Worm (Caenorhabditis elegans) whole organism, late embryonic: ENCODE results near the gene clec-88.

Experiments
- C38D4.7 ChIP-seq: fragments of 200-800 bp; sonication (Bioruptor generic); optimal IDR thresholded peaks from 2 replicates; lab custom pipeline; 2018; ENCODE audit warnings: mild to moderate bottlenecking, missing genetic modification characterization, moderate library complexity, missing compliant biosample characterization
- F13H6.1 ChIP-seq: sonication (generic microtip); optimal IDR thresholded peaks from 2 replicates; lab custom pipeline; 2016; ENCODE audit warnings: missing genetic modification characterization, missing compliant biosample characterization
- K09A11.1 ChIP-seq: sonication (generic microtip); optimal IDR thresholded peaks from 2 replicates; lab custom pipeline; 2017; ENCODE audit warnings: antibody characterized with exemption, mild to moderate bottlenecking, missing genetic modification characterization, missing compliant biosample characterization; ENCODE audit not compliant: insufficient read depth
- T23F11.4 ChIP-seq: fragments of 200-800 bp; sonication (Bioruptor generic); optimal IDR thresholded peaks from 2 replicates; lab custom pipeline; 2018; ENCODE audit warnings: mild to moderate bottlenecking, missing genetic modification characterization, missing compliant biosample characterization
- Y22D7AL.16 ChIP-seq: sonication (generic microtip); optimal IDR thresholded peaks from 2 replicates; lab custom pipeline; 2016; ENCODE audit warnings: missing genetic modification characterization, missing compliant biosample characterization
- ceh-14 ChIP-seq: sonication (generic microtip); optimal IDR thresholded peaks from 2 replicates; lab custom pipeline; 2016; ENCODE audit warnings: missing genotype, missing genetic modification characterization, missing compliant biosample characterization
- ceh-22 ChIP-seq: sonication (generic microtip); optimal IDR thresholded peaks from 2 replicates; lab custom pipeline; 2017; ENCODE audit warnings: missing biosample characterization, missing genetic modification characterization
- ceh-30 ChIP-seq: fragments of 150-350 bp; optimal IDR thresholded peaks from 2 replicates; lab custom pipeline; 2014; ENCODE audit warnings: missing biosample characterization, missing genetic modification characterization
- ceh-34 ChIP-seq: sonication (generic microtip); optimal IDR thresholded peaks from 2 replicates; lab custom pipeline; 2016; ENCODE audit warnings: mild to moderate bottlenecking, missing genetic modification characterization, missing compliant biosample characterization
- ceh-48 ChIP-seq: sonication (generic microtip); optimal IDR thresholded peaks from 2 replicates; lab custom pipeline; 2016; ENCODE audit warnings: missing genetic modification characterization, inconsistent platforms, missing compliant biosample characterization
- ceh-6 ChIP-seq: fragments of 200-800 bp; sonication (Bioruptor generic); optimal IDR thresholded peaks from 2 replicates; lab custom pipeline; 2018; ENCODE audit warnings: mild to moderate bottlenecking, missing genetic modification characterization, missing compliant biosample characterization
- ceh-9 ChIP-seq: sonication (generic microtip); optimal IDR thresholded peaks from 2 replicates; lab custom pipeline; 2016; ENCODE audit warnings: mild to moderate bottlenecking, missing genetic modification characterization, inconsistent platforms, missing compliant biosample characterization
- che-1 ChIP-seq: sonication (generic microtip); optimal IDR thresholded peaks from 2 replicates; lab custom pipeline; 2016; ENCODE audit warnings: mild to moderate bottlenecking, missing genetic modification characterization, missing compliant biosample characterization
- elt-2 ChIP-seq: sonication (generic microtip); optimal IDR thresholded peaks from 2 replicates; lab custom pipeline; 2016; ENCODE audit warnings: missing genetic modification reagents, missing genetic modification characterization, missing compliant biosample characterization
- elt-4 ChIP-seq: sonication (generic microtip); optimal IDR thresholded peaks from 2 replicates; lab custom pipeline; 2016; ENCODE audit warnings: missing genetic modification characterization, missing compliant biosample characterization
- ets-4 ChIP-seq: sonication (generic microtip); optimal IDR thresholded peaks from 2 replicates; lab custom pipeline; 2016; ENCODE audit warnings: missing genetic modification characterization, missing compliant biosample characterization
- eyg-1 ChIP-seq: sonication (generic microtip); optimal IDR thresholded peaks from 2 replicates; lab custom pipeline; 2016; ENCODE audit warnings: missing genotype, missing genetic modification characterization, missing compliant biosample characterization
- fax-1 ChIP-seq: sonication (generic microtip); optimal IDR thresholded peaks from 2 replicates; lab custom pipeline; 2016; ENCODE audit warnings: missing genotype, missing genetic modification characterization, missing compliant biosample characterization
- fkh-6 ChIP-seq: sonication (generic microtip); optimal IDR thresholded peaks from 2 replicates; lab custom pipeline; 2016; ENCODE audit warnings: missing genetic modification characterization, missing compliant biosample characterization
- gmeb-2 ChIP-seq: sonication (generic microtip); optimal IDR thresholded peaks from 2 replicates; lab custom pipeline; 2016; ENCODE audit warnings: missing genetic modification characterization, inconsistent platforms, missing compliant biosample characterization
- hlh-13 ChIP-seq: fragments of 200-800 bp; sonication (Bioruptor generic); optimal IDR thresholded peaks from 2 replicates; lab custom pipeline; 2018; ENCODE audit warnings: mild to moderate bottlenecking, missing genetic modification characterization, missing compliant biosample characterization
- hlh-15 ChIP-seq: sonication (generic microtip); optimal IDR thresholded peaks from 2 replicates; lab custom pipeline; 2016; ENCODE audit warnings: missing genetic modification characterization, missing compliant biosample characterization
- hlh-30 ChIP-seq: sonication (generic microtip); optimal IDR thresholded peaks from 2 replicates; lab custom pipeline; 2017; ENCODE audit warnings: antibody characterized with exemption, missing genetic modification characterization, missing compliant biosample characterization; ENCODE audit not compliant: insufficient read depth
- hlh-6 ChIP-seq: sonication (generic microtip); optimal IDR thresholded peaks from 2 replicates; lab custom pipeline; 2016; ENCODE audit warnings: missing genotype, missing genetic modification characterization, missing compliant biosample characterization
- hlh-8 ChIP-seq: sonication (generic microtip); optimal IDR thresholded peaks from 2 replicates; lab custom pipeline; 2016; ENCODE audit warnings: missing genotype, missing genetic modification characterization, missing compliant biosample characterization
- lim-6 ChIP-seq: sonication (generic microtip); optimal IDR thresholded peaks from 2 replicates; lab custom pipeline; 2016; ENCODE audit warnings: missing genetic modification characterization, missing compliant biosample characterization
- mec-3 ChIP-seq: sonication (generic microtip); optimal IDR thresholded peaks from 2 replicates; lab custom pipeline; 2016; ENCODE audit warnings: borderline replicate concordance, missing genetic modification characterization, missing compliant biosample characterization
- nfya-1 ChIP-seq: sonication (generic microtip); optimal IDR thresholded peaks from 2 replicates; lab custom pipeline; 2017; ENCODE audit warnings: missing genetic modification characterization, mild to moderate bottlenecking, missing compliant biosample characterization, antibody characterized with exemption, moderate library complexity
- npax-4 ChIP-seq: sonication (generic microtip); optimal IDR thresholded peaks from 2 replicates; lab custom pipeline; 2016; ENCODE audit warnings: missing genetic modification characterization, missing compliant biosample characterization
- odd-2 ChIP-seq: sonication (generic microtip); optimal IDR thresholded peaks from 2 replicates; lab custom pipeline; 2017; ENCODE audit warnings: antibody characterized with exemption, mild to moderate bottlenecking, missing genetic modification characterization, missing compliant biosample characterization
- pha-4 ChIP-seq: fragments of 150-350 bp; optimal IDR thresholded peaks from 2 replicates; lab custom pipeline; 2018; ENCODE audit warnings: missing biosample characterization, missing genetic modification reagents, missing genetic modification characterization
- rnt-1 ChIP-seq: sonication (generic microtip); optimal IDR thresholded peaks from 2 replicates; lab custom pipeline; 2016; ENCODE audit warnings: missing genetic modification characterization, missing compliant biosample characterization
- sdc-2 ChIP-seq: sonication (generic microtip); optimal IDR thresholded peaks from 2 replicates; lab custom pipeline; 2016; ENCODE audit warnings: missing genotype, missing genetic modification characterization, missing compliant biosample characterization
- sox-2 ChIP-seq: fragments of 200-800 bp; sonication (Bioruptor generic); IDR thresholded peaks from 2 replicates; pipeline ENCODE4 v1.3.6; 2022; ENCODE audit warnings: missing genetic modification reagents, missing genetic modification characterization, missing compliant biosample characterization
- sox-4 ChIP-seq: sonication (generic microtip); optimal IDR thresholded peaks from 2 replicates; lab custom pipeline; 2017; ENCODE audit warnings: mild to moderate bottlenecking, missing genetic modification characterization, inconsistent platforms, missing compliant biosample characterization
- ttx-3 ChIP-seq: sonication (generic microtip); optimal IDR thresholded peaks from 2 replicates; lab custom pipeline; 2016; ENCODE audit warnings: missing genetic modification reagents, missing genetic modification characterization, missing compliant biosample characterization
- zip-5 ChIP-seq: sonication (generic microtip); optimal IDR thresholded peaks from 2 replicates; lab custom pipeline; 2016; ENCODE audit warnings: missing genetic modification characterization, missing compliant biosample characterization

clec-88 gene

ce11 chrII:6373361-6373760, 7.8 kb downstream of the clec-88 start:
- no peak for TF ChIP-seq T23F11.4 (GFP tag; lab: Kevin White, UChicago)
- TF ChIP-seq Y22D7AL.16 (tag; lab: Kevin White, UChicago), result no peak

DNA sequence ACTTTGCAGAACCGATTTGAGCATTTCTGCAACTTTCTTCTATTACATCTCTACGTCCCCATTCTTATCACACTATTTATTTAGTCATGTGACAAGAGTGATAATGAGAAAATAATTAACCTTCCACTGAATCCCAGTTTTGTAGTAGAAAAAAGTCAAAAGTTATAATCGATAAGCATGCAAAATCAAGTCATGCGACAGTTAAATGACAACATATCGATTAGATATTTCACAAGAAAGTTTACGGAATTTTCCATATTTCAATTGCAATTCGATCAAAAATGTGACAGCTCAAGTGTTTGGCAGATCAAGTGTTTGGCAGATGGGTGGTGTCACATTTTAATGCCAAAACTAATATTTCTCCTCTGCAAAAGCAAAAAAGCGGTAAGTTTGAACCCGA, 9.1 kb downstream of the clec-88 start:
- TF ChIP-seq sox-4 (tag; lab: Kevin White, UChicago), result no peak
- no peak for TF ChIP-seq zip-5
- no peak for TF ChIP-seq ceh-30 (tag; lab: Kevin White, UChicago)
- TF ChIP-seq rnt-1 (tag; lab: Kevin White, UChicago), result no peak
- TF ChIP-seq odd-2 (tag; lab: Kevin White, UChicago), result no peak
- TF ChIP-seq fax-1 (tag; lab: Kevin White, UChicago), result no peak
- no peak for TF ChIP-seq ceh-14 (tag; lab: Kevin White, UChicago)
- TF ChIP-seq hlh-6 (tag; lab: Kevin White, UChicago), result no peak
- no peak for TF ChIP-seq ceh-6 (GFP tag; lab: Kevin White, UChicago)
- no peak for TF ChIP-seq fkh-6
- TF ChIP-seq sox-2 (GFP tag; lab: Robert Waterston, UW), result no peak
- TF ChIP-seq ceh-34 (tag; lab: Kevin White, UChicago), result no peak
- TF ChIP-seq C38D4.7, result no peak
- TF ChIP-seq ceh-22 (tag; lab: Kevin White, UChicago), result no peak
- no peak for TF ChIP-seq sdc-2 (tag; lab: Kevin White, UChicago)
- no peak for TF ChIP-seq npax-4

DNA sequence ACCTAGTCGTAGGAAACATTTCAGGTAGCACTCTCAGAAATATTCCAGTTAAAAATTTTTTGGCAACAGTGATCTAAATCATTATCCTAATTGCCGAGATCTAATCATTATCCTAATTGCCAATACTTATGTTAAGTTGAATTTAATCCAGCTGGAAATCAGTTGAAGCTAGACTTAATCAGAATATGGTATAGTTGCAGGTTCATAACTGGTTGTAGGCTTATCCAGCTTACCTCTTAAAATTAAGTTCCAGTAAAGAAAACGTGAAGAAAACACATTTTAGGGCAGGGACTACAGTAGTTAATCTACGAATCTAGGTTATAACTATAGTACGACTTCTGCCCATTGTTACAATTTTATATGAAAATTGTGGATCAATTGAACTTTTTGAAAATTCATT, 11.2 kb downstream of the clec-88 start:
- TF ChIP-seq hlh-30 (tag; lab: Kevin White, UChicago) (no peak), hlh-13 (GFP tag; lab: Kevin White, UChicago) (no peak), mec-3 (tag; lab: Kevin White, UChicago) (no peak), ceh-6 (GFP tag; lab: Kevin White, UChicago) (no peak), odd-2 (tag; lab: Kevin White, UChicago) (no peak), elt-2 (tag; lab: Kevin White, UChicago) (no peak), hlh-8 (no peak), T23F11.4 (GFP tag; lab: Kevin White, UChicago) (no peak), hlh-6 (tag; lab: Kevin White, UChicago) (no peak), ceh-34 (tag; lab: Kevin White, UChicago) (no peak)

DNA sequence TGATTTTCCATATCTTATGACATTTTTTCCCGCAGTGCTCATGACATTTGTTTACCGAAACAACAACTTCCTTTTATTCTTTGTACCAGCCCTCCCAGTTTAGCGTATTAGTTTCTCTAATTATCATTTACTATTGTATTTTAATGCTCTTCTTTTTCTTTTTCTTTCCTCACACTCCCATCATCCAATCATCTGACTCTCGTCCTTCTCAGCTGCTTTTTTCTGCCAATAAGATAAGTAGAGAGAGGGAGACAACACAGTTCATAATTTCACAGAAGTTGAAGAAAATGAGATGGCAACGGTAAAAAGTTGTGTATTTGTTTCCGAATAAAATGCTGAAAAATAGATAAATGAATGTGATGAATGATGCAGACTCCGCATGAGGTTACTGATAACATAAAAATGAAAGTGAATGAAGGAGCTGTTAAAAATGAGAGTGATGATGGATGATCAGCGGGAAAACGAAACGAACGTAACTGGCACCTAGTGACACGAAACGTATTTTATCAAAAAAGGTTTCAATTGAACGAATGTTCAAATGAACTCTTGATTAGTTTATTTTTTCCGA, 11.9 kb downstream of the clec-88 start:
- TF ChIP-seq sdc-2 (tag; lab: Kevin White, UChicago) (no peak), ceh-48 (tag; lab: Kevin White, UChicago) (no peak), F13H6.1 (tag; lab: Kevin White, UChicago) (no peak), hlh-15 (tag; lab: Kevin White, UChicago) (no peak), gmeb-2 (tag; lab: Kevin White, UChicago) (no peak), C38D4.7 (no peak), ttx-3 (tag; lab: Kevin White, UChicago) (no peak), ceh-34 (tag; lab: Kevin White, UChicago) (no peak), ets-4 (tag; lab: Kevin White, UChicago) (no peak), rnt-1 (tag; lab: Kevin White, UChicago) (no peak), eyg-1 (no peak), elt-4 (no peak), ceh-9 (tag; lab: Kevin White, UChicago) (no peak), che-1 (tag; lab: Kevin White, UChicago) (no peak), nfya-1 (no peak), K09A11.1 (tag; lab: Kevin White, UChicago) (no peak), T23F11.4 (GFP tag; lab: Kevin White, UChicago) (no peak), pha-4 (tag; lab: Kevin White, UChicago) (no peak), lim-6 (tag; lab: Kevin White, UChicago) (no peak)
